Fruit fly (Drosophila melanogaster) whole organism, prepupa: ENCODE results near the gene CG42592.

Experiments
- CG10669 ChIP-seq: fragments of 200-800 bp; sonication (Bioruptor generic); optimal IDR thresholded peaks from 3 replicates; lab custom pipeline; 2018; ENCODE audit warnings: missing biosample characterization, mild to moderate bottlenecking, missing genetic modification characterization, moderate library complexity
- CG16779 ChIP-seq: fragments of 200-800 bp; sonication (Bioruptor generic); optimal IDR thresholded peaks from 3 replicates; lab custom pipeline; 2017; ENCODE audit warnings: missing biosample characterization, mild to moderate bottlenecking, missing genetic modification characterization
- CG3032 ChIP-seq: fragments of 200-800 bp; optimal IDR thresholded peaks from 2 replicates; lab custom pipeline; 2019; ENCODE audit warnings: missing biosample characterization, mild to moderate bottlenecking, missing genetic modification characterization, moderate library complexity
- CG34406 ChIP-seq: fragments of 200-800 bp; sonication (Bioruptor generic); optimal IDR thresholded peaks from 3 replicates; lab custom pipeline; 2016; ENCODE audit warnings: missing biosample characterization, missing genetic modification characterization
- CG8632 ChIP-seq: fragments of 200-800 bp; sonication (Bioruptor generic); optimal IDR thresholded peaks from 3 replicates; lab custom pipeline; 2016; ENCODE audit warnings: missing biosample characterization, missing genetic modification characterization
- Eip75B ChIP-seq: fragments of 200-800 bp; sonication (Bioruptor generic); optimal IDR thresholded peaks from 3 replicates; lab custom pipeline; 2016; ENCODE audit warnings: missing biosample characterization, missing genetic modification characterization
- Lpt ChIP-seq: fragments of 200-800 bp; sonication (Bioruptor generic); optimal IDR thresholded peaks from 3 replicates; lab custom pipeline; 2016; ENCODE audit warnings: missing biosample characterization, missing genetic modification characterization
- OdsH ChIP-seq: fragments of 200-800 bp; sonication (Bioruptor generic); optimal IDR thresholded peaks from 3 replicates; lab custom pipeline; 2016; ENCODE audit warnings: missing biosample characterization, missing genetic modification characterization
- Sox102F ChIP-seq: fragments of 200-800 bp; sonication (Bioruptor generic); optimal IDR thresholded peaks from 2 replicates; lab custom pipeline; 2016; ENCODE audit warnings: missing biosample characterization, mild to moderate bottlenecking, missing genetic modification characterization
- Sox15 ChIP-seq: fragments of 200-800 bp; sonication (Bioruptor generic); optimal IDR thresholded peaks from 3 replicates; lab custom pipeline; 2016; ENCODE audit warnings: missing biosample characterization, missing genetic modification characterization
- svp ChIP-seq: fragments of 200-800 bp; sonication (Bioruptor generic); peaks from one replicate; lab custom pipeline; 2016; ENCODE audit warnings: missing biosample characterization, missing genetic modification characterization

DNA sequence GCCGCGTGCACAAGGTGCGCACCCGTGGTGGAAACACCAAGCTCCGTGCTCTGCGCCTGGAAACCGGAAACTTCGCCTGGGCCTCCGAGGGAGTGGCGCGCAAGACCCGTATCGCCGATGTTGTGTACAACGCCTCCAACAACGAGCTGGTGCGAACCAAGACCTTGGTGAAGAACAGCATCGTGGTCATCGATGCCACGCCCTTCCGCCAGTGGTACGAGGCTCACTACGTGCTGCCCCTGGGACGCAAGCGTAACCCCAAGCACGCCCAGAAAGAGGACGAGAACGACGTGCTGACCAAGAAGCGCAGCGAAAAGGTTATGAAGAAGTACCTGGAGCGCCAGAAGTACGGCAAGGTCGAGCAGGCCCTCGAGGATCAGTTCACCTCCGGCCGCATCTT is 26.7 kb upstream of the CG42592 start:
- TF ChIP-seq Eip75B (GFP tag; lab: Kevin White, UChicago) (no peak), CG10669 (GFP tag; lab: Kevin White, UChicago) (no peak), CG16779 (tag; lab: Kevin White, UChicago) (no peak), OdsH (GFP tag; lab: Kevin White, UChicago) (no peak), CG3032 (tag; lab: Kevin White, UChicago) (no peak), CG8632 (GFP tag; lab: Kevin White, UChicago) (no peak), Sox102F (no peak), Lpt (GFP tag; lab: Kevin White, UChicago) (no peak), CG34406 (no peak), svp (no peak), Sox15 (GFP tag; lab: Kevin White, UChicago) (no peak)
